Worm (Caenorhabditis elegans) whole organism, L1 larva: ENCODE measurements around the gene nhr-190.

Source experiments
- C04F5.9 ChIP-seq: sonication (generic microtip); optimal IDR thresholded peaks from 2 replicates; lab custom pipeline; 2016; ENCODE audit warnings: missing genetic modification characterization, missing compliant biosample characterization
- F16B12.6 ChIP-seq: fragments of 150-350 bp; optimal IDR thresholded peaks from 2 replicates; lab custom pipeline; 2014; ENCODE audit warnings: missing biosample characterization, missing genetic modification characterization
- aha-1 ChIP-seq: fragments of 150-350 bp; optimal IDR thresholded peaks from 2 replicates; lab custom pipeline; 2014; ENCODE audit warnings: missing biosample characterization, missing genetic modification characterization
- alr-1 ChIP-seq: fragments of 200-800 bp; sonication (Bioruptor generic); optimal IDR thresholded peaks from 2 replicates; lab custom pipeline; 2018; ENCODE audit warnings: borderline replicate concordance, mild to moderate bottlenecking, missing genetic modification characterization, missing compliant biosample characterization
- aly-2 ChIP-seq: fragments of 150-350 bp; optimal IDR thresholded peaks from 2 replicates; lab custom pipeline; 2014; ENCODE audit warnings: missing biosample characterization, missing genetic modification characterization
- blmp-1 ChIP-seq: fragments of 150-350 bp; optimal IDR thresholded peaks from 2 replicates; lab custom pipeline; 2014; ENCODE audit warnings: missing biosample characterization, missing genetic modification characterization
- ceh-63 ChIP-seq: fragments of 200-800 bp; sonication (Bioruptor generic); optimal IDR thresholded peaks from 2 replicates; lab custom pipeline; 2018; ENCODE audit warnings: mild to moderate bottlenecking, missing genetic modification characterization, missing compliant biosample characterization
- ceh-82 ChIP-seq, 3 experiments: fragments of 150-350 bp in 1 of 3; sonication (generic microtip) in 2 of 3; optimal IDR thresholded peaks; 2 replicates each; lab custom pipeline; 2014 to 2017; ENCODE audit warnings: missing biosample characterization in 3 of 3, missing genetic modification characterization in 3 of 3
- ceh-88 ChIP-seq: fragments of 200-800 bp; sonication (Bioruptor generic); IDR thresholded peaks from 2 replicates; pipeline ENCODE4 v1.3.6; 2022; ENCODE audit warnings: missing genetic modification characterization, missing compliant biosample characterization
- dpl-1 ChIP-seq, 3 experiments: fragments of 150-350 bp in 2 of 3; sonication (generic microtip) in 1 of 3; optimal IDR thresholded peaks; 2 replicates each; lab custom pipeline; 2014 to 2017; ENCODE audit warnings: missing biosample characterization in 3 of 3, missing genetic modification characterization in 3 of 3, missing genetic modification reagents in 3 of 3
- efl-1 ChIP-seq, 4 experiments: fragments of 150-350 bp; optimal IDR thresholded peaks in 3 of 4; peaks in 1 of 4; 1 replicate in 1 of 4; 2 replicates in 3 of 4; lab custom pipeline; 2014; ENCODE audit warnings: missing biosample characterization in 2 of 4, missing genetic modification characterization in 2 of 4, missing genetic modification reagents in 2 of 4
- egl-13 ChIP-seq: sonication (generic microtip); optimal IDR thresholded peaks from 2 replicates; lab custom pipeline; 2016; ENCODE audit warnings: missing genotype, missing genetic modification reagents, missing genetic modification characterization, missing compliant biosample characterization
- egl-27 ChIP-seq, 2 experiments: fragments of 150-350 bp in 1 of 2; sonication (generic microtip); optimal IDR thresholded peaks; 3 replicates each; lab custom pipeline; 2017 to 2018; ENCODE audit warnings: missing biosample characterization in 2 of 2, missing genetic modification characterization in 2 of 2, missing genetic modification reagents in 2 of 2
- elt-3 ChIP-seq, 6 experiments: fragments of 150-350 bp in 1 of 6; sonication (generic microtip); optimal IDR thresholded peaks; 2 replicates each; lab custom pipeline; 2017 to 2018; ENCODE audit warnings: missing biosample characterization in 6 of 6, missing genetic modification characterization in 6 of 6, inconsistent platforms in 1 of 6
- fkh-8 ChIP-seq: sonication (generic microtip); optimal IDR thresholded peaks from 2 replicates; lab custom pipeline; 2016; ENCODE audit warnings: mild to moderate bottlenecking, missing genetic modification characterization, missing compliant biosample characterization
- fos-1 ChIP-seq: fragments of 150-350 bp; optimal IDR thresholded peaks from 2 replicates; lab custom pipeline; 2014; ENCODE audit warnings: missing biosample characterization, missing genetic modification characterization
- grh-1 ChIP-seq: fragments of 200-800 bp; sonication (Bioruptor generic); IDR thresholded peaks from 2 replicates; pipeline ENCODE4 v1.3.6; 2022; ENCODE audit warnings: missing genetic modification reagents, missing genetic modification characterization, missing compliant biosample characterization
- hlh-17 ChIP-seq: fragments of 200-800 bp; sonication (Bioruptor generic); optimal IDR thresholded peaks from 2 replicates; lab custom pipeline; 2018; ENCODE audit warnings: missing genetic modification characterization, mild to moderate bottlenecking, missing compliant biosample characterization, moderate library complexity, borderline replicate concordance
- hpl-2 ChIP-seq: fragments of 150-350 bp; optimal IDR thresholded peaks from 2 replicates; lab custom pipeline; 2014; ENCODE audit warnings: missing biosample characterization, missing genetic modification reagents, missing genetic modification characterization
- isw-1 ChIP-seq: fragments of 200-800 bp; sonication (Bioruptor generic); IDR thresholded peaks from 2 replicates; pipeline ENCODE4 v1.3.6; 2022; ENCODE audit warnings: missing genetic modification characterization, missing compliant biosample characterization
- jun-1 ChIP-seq: fragments of 150-350 bp; optimal IDR thresholded peaks from 2 replicates; lab custom pipeline; 2014; ENCODE audit warnings: missing biosample characterization, missing genetic modification reagents, missing genetic modification characterization
- lin-35 ChIP-seq, 2 experiments: fragments of 150-350 bp; optimal IDR thresholded peaks; 2 replicates each; lab custom pipeline; 2014; ENCODE audit warnings: missing biosample characterization in 2 of 2, missing genetic modification characterization in 2 of 2, missing genetic modification reagents in 2 of 2
- lir-3 ChIP-seq: sonication (generic microtip); optimal IDR thresholded peaks from 2 replicates; lab custom pipeline; 2016; ENCODE audit warnings: mild to moderate bottlenecking, missing genetic modification characterization, moderate library complexity, missing compliant biosample characterization; ENCODE audit not compliant: poor library complexity
- nhr-12 ChIP-seq: sonication (generic microtip); optimal IDR thresholded peaks from 2 replicates; lab custom pipeline; 2017; ENCODE audit warnings: missing biosample characterization, missing genetic modification characterization
- nhr-19 ChIP-seq: fragments of 200-800 bp; sonication (Bioruptor generic); conservative IDR thresholded peaks from 2 replicates; pipeline ENCODE4 v1.3.6; 2022; ENCODE audit warnings: missing genetic modification characterization, missing compliant biosample characterization
- nhr-20 ChIP-seq: sonication (generic microtip); optimal IDR thresholded peaks from 2 replicates; lab custom pipeline; 2016; ENCODE audit warnings: mild to moderate bottlenecking, missing genetic modification characterization, missing compliant biosample characterization
- nhr-237 ChIP-seq: fragments of 150-350 bp; optimal IDR thresholded peaks from 2 replicates; lab custom pipeline; 2014; ENCODE audit warnings: missing biosample characterization, missing genetic modification characterization
- nhr-76 ChIP-seq: sonication (generic microtip); optimal IDR thresholded peaks from 2 replicates; lab custom pipeline; 2017; ENCODE audit warnings: missing biosample characterization, missing genetic modification characterization
- nhr-77 ChIP-seq: fragments of 150-350 bp; optimal IDR thresholded peaks from 2 replicates; lab custom pipeline; 2014; ENCODE audit warnings: missing biosample characterization, missing genetic modification characterization
- nhr-90 ChIP-seq: sonication (generic microtip); optimal IDR thresholded peaks from 2 replicates; lab custom pipeline; 2016; ENCODE audit warnings: mild to moderate bottlenecking, missing genetic modification characterization, missing compliant biosample characterization; ENCODE audit not compliant: poor library complexity
- rnt-1 ChIP-seq: sonication (generic microtip); optimal IDR thresholded peaks from 2 replicates; lab custom pipeline; 2016; ENCODE audit warnings: mild to moderate bottlenecking, missing genetic modification characterization, moderate library complexity, missing compliant biosample characterization
- snpc-4 ChIP-seq: fragments of 150-350 bp; optimal IDR thresholded peaks from 2 replicates; lab custom pipeline; 2014; ENCODE audit warnings: missing biosample characterization, missing genetic modification characterization
- sup-37 ChIP-seq: fragments of 200-800 bp; sonication (Bioruptor generic); optimal IDR thresholded peaks from 2 replicates; lab custom pipeline; 2018; ENCODE audit warnings: mild to moderate bottlenecking, missing genetic modification characterization, missing compliant biosample characterization
- swsn-7 ChIP-seq: sonication (generic microtip); optimal IDR thresholded peaks from 2 replicates; lab custom pipeline; 2016; ENCODE audit warnings: missing genetic modification characterization, missing compliant biosample characterization
- xbp-1 ChIP-seq: sonication (generic microtip); optimal IDR thresholded peaks from 2 replicates; lab custom pipeline; 2016; ENCODE audit warnings: missing genetic modification characterization, missing compliant biosample characterization
- zip-4 ChIP-seq: fragments of 200-800 bp; sonication (Bioruptor generic); optimal IDR thresholded peaks from 2 replicates; lab custom pipeline; 2018; ENCODE audit warnings: mild to moderate bottlenecking, missing genetic modification characterization, moderate library complexity, missing compliant biosample characterization

The nhr-190 gene

DNA sequence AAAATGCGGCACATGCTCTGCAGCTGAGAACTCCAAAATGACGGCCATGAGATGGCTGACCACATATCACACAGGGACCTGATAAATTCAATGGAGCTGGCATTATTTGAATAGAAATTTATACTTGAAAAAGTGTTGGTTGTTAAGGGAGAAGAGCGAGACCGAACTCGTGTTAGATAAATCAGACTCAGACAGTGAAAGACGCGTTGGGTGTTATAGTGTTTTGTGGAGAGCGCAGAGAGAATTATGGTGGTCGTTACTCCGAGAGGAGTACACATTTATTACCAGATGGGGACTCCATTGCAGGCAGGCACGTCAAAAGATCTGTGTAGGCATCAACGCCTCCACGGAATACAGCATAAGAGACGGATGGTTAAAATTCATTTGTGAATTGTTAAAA is at the start of gene nhr-190:
Gene nhr-190 (minus strand): TSS at position 175 of the 400 bp plus-strand sequence.
- TF ChIP-seq fkh-8 (tag; lab: Kevin White, UChicago) (peak; percentile 41), F16B12.6 (tag; lab: Kevin White, UChicago) (no peak), hpl-2 (GFP tag; lab: Kevin White, UChicago) (no peak), blmp-1 (tag; lab: Kevin White, UChicago) (no peak), jun-1 (no peak), ceh-82 (tag; optimal IDR thresholded peaks at IDR 0.05; lab: Kevin White, UChicago) (peak in 1 of 3 experiments; percentile 2), efl-1 (optimal IDR thresholded peaks at IDR 0.05; lab: Kevin White, UChicago) (peak; percentile 31 to 47), efl-1 (GFP tag; optimal IDR thresholded peaks at IDR 0.05 in 1 of 2; lab: Kevin White, UChicago) (no peak), egl-27 (tag; optimal IDR thresholded peaks at IDR 0.05; lab: Kevin White, UChicago) (no peak), nhr-20 (tag; lab: Kevin White, UChicago) (peak; percentile 22), nhr-12 (tag; lab: Kevin White, UChicago) (no peak), elt-3 (tag; optimal IDR thresholded peaks at IDR 0.05; lab: Kevin White, UChicago) (no peak), ceh-88 (GFP tag; lab: Robert Waterston, UW) (no peak), zip-4 (GFP tag; lab: Kevin White, UChicago) (no peak), rnt-1 (tag; lab: Kevin White, UChicago) (peak; percentile 33), aha-1 (tag; lab: Kevin White, UChicago) (no peak), swsn-7 (tag; lab: Kevin White, UChicago) (peak; percentile 30), egl-13 (tag; lab: Kevin White, UChicago) (no peak), aly-2 (tag; lab: Kevin White, UChicago) (no peak)
- TF ChIP-seq, all 84 proteins: peak for 6

DNA sequence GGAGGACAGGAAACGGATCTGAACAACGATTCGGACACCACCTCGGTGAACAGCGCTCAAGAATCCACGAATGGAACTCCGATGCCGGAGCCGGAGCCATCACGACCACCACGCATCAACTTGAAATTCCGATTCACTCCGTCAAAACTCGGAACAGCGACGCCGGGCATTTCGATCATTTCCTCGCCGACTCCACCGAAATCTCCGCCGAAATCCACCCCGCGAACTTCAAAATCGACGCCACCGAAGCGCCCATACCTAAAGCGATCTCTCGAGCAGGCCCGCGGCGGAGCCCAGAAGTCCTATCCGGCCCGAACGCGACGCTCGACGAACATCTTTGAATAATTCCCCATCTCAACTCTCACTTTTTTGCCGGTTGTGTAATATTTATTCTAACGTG is 46.8 kb upstream of the nhr-190 start:
- TF ChIP-seq xbp-1 (no peak), C04F5.9 (tag; lab: Kevin White, UChicago) (no peak), snpc-4 (tag; lab: Kevin White, UChicago) (no peak), lir-3 (tag; lab: Kevin White, UChicago) (no peak), sup-37 (GFP tag; lab: Kevin White, UChicago) (no peak), nhr-19 (GFP tag; lab: Robert Waterston, UW) (no peak), lin-35 (GFP tag; optimal IDR thresholded peaks at IDR 0.05; lab: Kevin White, UChicago) (no peak), ceh-63 (GFP tag; lab: Kevin White, UChicago) (no peak), nhr-12 (tag; lab: Kevin White, UChicago) (no peak), hlh-17 (no peak), dpl-1 (GFP tag; optimal IDR thresholded peaks at IDR 0.05; lab: Kevin White, UChicago) (no peak), grh-1 (GFP tag; lab: Robert Waterston, UW) (no peak), nhr-76 (tag; lab: Kevin White, UChicago) (no peak), isw-1 (GFP tag; lab: Robert Waterston, UW) (no peak), aha-1 (tag; lab: Kevin White, UChicago) (no peak), fos-1 (tag; lab: Kevin White, UChicago) (no peak), jun-1 (no peak), nhr-77 (tag; lab: Kevin White, UChicago) (no peak), nhr-90 (tag; lab: Kevin White, UChicago) (no peak), alr-1 (no peak)

DNA sequence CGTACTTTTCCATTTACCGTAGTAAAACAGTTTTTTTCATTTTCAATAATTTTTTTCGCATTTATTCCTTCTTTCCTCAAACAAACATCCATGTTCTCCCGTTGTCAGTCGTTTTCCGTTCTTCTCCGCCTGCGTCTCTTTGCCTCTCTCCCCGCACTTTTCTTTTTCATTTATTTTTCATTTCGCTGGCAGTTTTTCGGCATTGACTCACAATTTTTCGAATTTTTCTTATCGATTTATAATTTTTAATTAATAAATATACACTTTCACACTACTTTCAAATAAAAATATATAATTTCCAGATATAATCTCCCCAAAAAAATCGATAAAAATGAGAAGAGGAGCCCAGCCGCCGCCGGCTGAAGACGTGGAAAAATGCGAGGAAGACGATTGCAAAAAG is 44.7 kb upstream of the nhr-190 start, which contains the start of gene H25P19.1:
Gene H25P19.1 (plus strand): TSS at position 301 of the 400 bp plus-strand sequence.
- TF ChIP-seq blmp-1 (tag; lab: Kevin White, UChicago) (peak; percentile 66), nhr-237 (tag; lab: Kevin White, UChicago) (no peak)
